Fruit fly (Drosophila melanogaster) Kc167 (cell line): ENCODE data around the gene LeuRS.

ENCODE experiments used
- Myc ChIP-seq: fragments of >200 bp; optimal IDR thresholded peaks from 2 replicates; lab custom pipeline; 2017; ENCODE audit warnings: missing external identifiers
- Sin3A ChIP-seq: fragments of >200 bp; optimal IDR thresholded peaks from 2 replicates; lab custom pipeline; 2018; ENCODE audit warnings: missing external identifiers
- h ChIP-seq: fragments of >200 bp; optimal IDR thresholded peaks from 3 replicates; lab custom pipeline; 2018; ENCODE audit warnings: missing external identifiers
- psq ChIP-seq: fragments of >200 bp; optimal IDR thresholded peaks from 2 replicates; lab custom pipeline; 2017; ENCODE audit warnings: missing external identifiers

DNA sequence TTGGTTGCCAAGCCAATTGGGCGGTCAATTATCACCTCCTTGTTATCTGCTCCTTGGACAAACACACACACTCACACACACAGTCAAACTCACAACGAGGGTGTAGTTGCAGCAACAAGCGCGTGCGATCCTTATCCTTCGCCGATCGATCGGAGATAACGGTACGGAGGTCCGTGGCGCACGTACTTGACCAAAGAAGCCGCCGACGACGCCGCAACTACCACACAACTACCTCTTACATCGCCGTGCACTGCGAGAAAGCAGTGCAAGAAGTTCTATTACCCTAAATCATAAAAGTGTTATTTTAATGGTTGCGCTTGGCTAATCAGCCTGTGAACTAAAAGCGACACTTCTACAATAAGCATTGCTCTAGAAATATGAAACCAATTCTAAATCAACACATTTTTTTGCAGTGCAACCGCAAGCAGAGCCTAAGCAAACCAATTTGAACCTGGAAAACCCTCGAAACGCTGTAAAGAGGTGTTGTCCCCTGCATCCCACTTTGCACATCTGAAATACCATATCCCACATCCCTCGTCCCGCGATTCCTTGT is 18.6 kb upstream of the LeuRS start:
- no peak for TF ChIP-seq Sin3A (lab: Kevin White, UChicago)
- TF ChIP-seq psq (lab: Kevin White, UChicago): no peak
- TF ChIP-seq h (lab: Kevin White, UChicago): no peak
- TF ChIP-seq Myc: no peak
